Fruit fly (Drosophila melanogaster): ENCODE measurements around the gene Nagk.

The Nagk gene

dm6 chr3R:15291551-15292223, 51.4 kb downstream of the Nagk start (continued):
- no peak for TF ChIP-seq CG1621 (tag; optimal IDR thresholded peaks at IDR 0.05)
- TF ChIP-seq dac (GFP tag; optimal IDR thresholded peaks at IDR 0.05) = no peak
- TF ChIP-seq CG16779 (tag; optimal IDR thresholded peaks at IDR 0.05) = no peak
- no peak for TF ChIP-seq Smox (GFP tag; optimal IDR thresholded peaks at IDR 0.05)
- TF ChIP-seq CG9139 (GFP tag; optimal IDR thresholded peaks at IDR 0.05) = peak; percentile 33
- no peak for TF ChIP-seq spab (GFP tag; optimal IDR thresholded peaks at IDR 0.05)
- TF ChIP-seq CG3919 (GFP tag; optimal IDR thresholded peaks at IDR 0.05) = peak; percentile 11
- TF ChIP-seq Lpt (GFP tag; optimal IDR thresholded peaks at IDR 0.05) = no peak
- no peak for TF ChIP-seq CG6163 (GFP tag; IDR thresholded peaks at IDR 0.05)
- TF ChIP-seq Ets21C (GFP tag; optimal IDR thresholded peaks at IDR 0.05) = no peak
- TF ChIP-seq fd59A (GFP tag; optimal IDR thresholded peaks at IDR 0.05) = peak; percentile 24
- TF ChIP-seq CG6854 (GFP tag; optimal IDR thresholded peaks at IDR 0.05) = no peak
- peak; percentile 3 for TF ChIP-seq net (GFP tag; optimal IDR thresholded peaks at IDR 0.05)
- peak; percentile 55 for TF ChIP-seq Eip78C (GFP tag)
- TF ChIP-seq CG6276 (GFP tag; optimal IDR thresholded peaks at IDR 0.05) = peak; percentile 29
- TF ChIP-seq dsx (GFP tag; optimal IDR thresholded peaks at IDR 0.05; ENCODE audit: poor library complexity, severe bottlenecking) = no peak
- no peak for TF ChIP-seq CG10669 (GFP tag; optimal IDR thresholded peaks at IDR 0.05)
- no peak for TF ChIP-seq CG7368 (GFP tag; optimal IDR thresholded peaks at IDR 0.05)
- TF ChIP-seq vri (GFP tag; optimal IDR thresholded peaks at IDR 0.05) = peak; percentile 58
- no peak for TF ChIP-seq fkh (GFP tag; optimal IDR thresholded peaks at IDR 0.05)
- no peak for TF ChIP-seq topi (GFP tag; optimal IDR thresholded peaks at IDR 0.05)
- no peak for TF ChIP-seq lz (GFP tag; optimal IDR thresholded peaks at IDR 0.05)
- TF ChIP-seq CG6792 (GFP tag; optimal IDR thresholded peaks at IDR 0.05) = no peak
- TF ChIP-seq Hr4 (GFP tag; optimal IDR thresholded peaks at IDR 0.05) = no peak
- no peak for TF ChIP-seq CG15336 (GFP tag; IDR thresholded peaks at IDR 0.05)
- TF ChIP-seq CG11762 (GFP tag; optimal IDR thresholded peaks at IDR 0.05; ENCODE audit: insufficient read depth) = no peak

- TF ChIP-seq CG11902 (GFP tag; optimal IDR thresholded peaks at IDR 0.05) (no peak), CG3919 (GFP tag; optimal IDR thresholded peaks at IDR 0.05) (peak; percentile 25), Eip78C (GFP tag) (peak; percentile 59), net (GFP tag; optimal IDR thresholded peaks at IDR 0.05) (no peak), CG15336 (GFP tag; IDR thresholded peaks at IDR 0.05) (no peak), CG8632 (GFP tag; optimal IDR thresholded peaks at IDR 0.05) (no peak), CG6808 (GFP tag; optimal IDR thresholded peaks at IDR 0.05) (no peak), CG32006 (GFP tag; optimal IDR thresholded peaks at IDR 0.05) (no peak), CG1621 (tag; optimal IDR thresholded peaks at IDR 0.05) (peak; percentile 14), salr (GFP tag; optimal IDR thresholded peaks at IDR 0.05) (peak in 1 of 2 experiments; percentile 0), svp (GFP tag) (peak; percentile 78), Ets96B (tag; optimal IDR thresholded peaks at IDR 0.05) (no peak), Sox14 (GFP tag; optimal IDR thresholded peaks at IDR 0.05) (peak; percentile 22), CG11762 (GFP tag; optimal IDR thresholded peaks at IDR 0.05; ENCODE audit: insufficient read depth) (no peak), CG6163 (GFP tag; IDR thresholded peaks at IDR 0.05) (no peak), CG9139 (GFP tag; optimal IDR thresholded peaks at IDR 0.05) (peak; percentile 7), CG16779 (tag; optimal IDR thresholded peaks at IDR 0.05) (peak; percentile 4), ss (GFP tag; optimal IDR thresholded peaks at IDR 0.05) (peak; percentile 1 to 61), dac (GFP tag; optimal IDR thresholded peaks at IDR 0.05) (no peak), CG11294 (GFP tag; IDR thresholded peaks at IDR 0.05) (no peak), Sox102F (GFP tag; optimal IDR thresholded peaks at IDR 0.05) (peak; percentile 6), vri (GFP tag; optimal IDR thresholded peaks at IDR 0.05) (peak; percentile 51), CG6792 (GFP tag; optimal IDR thresholded peaks at IDR 0.05) (no peak), acj6 (GFP tag; optimal IDR thresholded peaks at IDR 0.05) (no peak), dsx (GFP tag; optimal IDR thresholded peaks at IDR 0.05; ENCODE audit: poor library complexity, severe bottlenecking) (peak; percentile 63)
Observed at dm6 chr3R:15290642-15291118, 52.4 kb downstream of the Nagk start, which contains the start of gene CG45218. CG45218 (minus strand) TSS chr3R:15290799.
